Fruit fly (Drosophila melanogaster) whole organism, prepupa: ENCODE results near the gene CG2924.

Experiments
- Blimp-1 ChIP-seq: fragments of 200-800 bp; sonication (Bioruptor generic); optimal IDR thresholded peaks from 3 replicates; lab custom pipeline; 2017; ENCODE audit warnings: missing biosample characterization, missing genetic modification characterization, mild to moderate bottlenecking, moderate library complexity, missing genetic modification reagents
- CG11294 ChIP-seq: fragments of 200-800 bp; sonication (Bioruptor generic); IDR thresholded peaks from 2 replicates; pipeline ENCODE4 v1.3.6; 2022; ENCODE audit warnings: missing biosample characterization, missing genetic modification characterization
- CG11762 ChIP-seq: fragments of 200-800 bp; sonication (Bioruptor generic); optimal IDR thresholded peaks from 3 replicates; lab custom pipeline; 2016; ENCODE audit warnings: missing biosample characterization, missing genetic modification characterization; ENCODE audit not compliant: insufficient read depth
- CG15336 ChIP-seq: fragments of 200-800 bp; sonication (Bioruptor generic); IDR thresholded peaks from 2 replicates; pipeline ENCODE4 v1.3.6; 2022; ENCODE audit warnings: missing biosample characterization, missing genetic modification characterization
- CG1621 ChIP-seq: fragments of 200-800 bp; sonication (Bioruptor generic); optimal IDR thresholded peaks from 3 replicates; lab custom pipeline; 2018; ENCODE audit warnings: missing biosample characterization, mild to moderate bottlenecking, missing genetic modification characterization
- CG16779 ChIP-seq: fragments of 200-800 bp; sonication (Bioruptor generic); optimal IDR thresholded peaks from 3 replicates; lab custom pipeline; 2017; ENCODE audit warnings: missing biosample characterization, mild to moderate bottlenecking, missing genetic modification characterization
- CG3032 ChIP-seq: fragments of 200-800 bp; optimal IDR thresholded peaks from 2 replicates; lab custom pipeline; 2019; ENCODE audit warnings: missing biosample characterization, mild to moderate bottlenecking, missing genetic modification characterization, moderate library complexity
- CG31627 ChIP-seq: fragments of 200-800 bp; sonication (Bioruptor generic); optimal IDR thresholded peaks from 3 replicates; lab custom pipeline; 2016; ENCODE audit warnings: missing biosample characterization, missing genetic modification characterization
- CG32006 ChIP-seq: fragments of 200-800 bp; sonication (Bioruptor generic); optimal IDR thresholded peaks from 3 replicates; lab custom pipeline; 2017; ENCODE audit warnings: missing biosample characterization, mild to moderate bottlenecking, missing genetic modification characterization
- CG34406 ChIP-seq: fragments of 200-800 bp; sonication (Bioruptor generic); optimal IDR thresholded peaks from 3 replicates; lab custom pipeline; 2016; ENCODE audit warnings: missing biosample characterization, missing genetic modification characterization
- CG3919 ChIP-seq: fragments of 200-800 bp; sonication (Bioruptor generic); optimal IDR thresholded peaks from 3 replicates; lab custom pipeline; 2016; ENCODE audit warnings: missing biosample characterization, missing genetic modification characterization
- CG4318 ChIP-seq: fragments of 200-800 bp; sonication (Bioruptor generic); optimal IDR thresholded peaks from 3 replicates; lab custom pipeline; 2017; ENCODE audit warnings: missing biosample characterization, mild to moderate bottlenecking, missing genetic modification characterization
- CG6163 ChIP-seq: fragments of 200-800 bp; sonication (Bioruptor generic); IDR thresholded peaks from 3 replicates; pipeline ENCODE4 v1.3.6; 2022; ENCODE audit warnings: missing biosample characterization, missing genetic modification characterization
- CG6276 ChIP-seq: fragments of 200-800 bp; sonication (Bioruptor generic); optimal IDR thresholded peaks from 2 replicates; lab custom pipeline; 2017; ENCODE audit warnings: missing biosample characterization, mild to moderate bottlenecking, missing genetic modification characterization
- CG6792 ChIP-seq: fragments of 200-800 bp; sonication (Bioruptor generic); optimal IDR thresholded peaks from 3 replicates; lab custom pipeline; 2016; ENCODE audit warnings: missing biosample characterization, missing genetic modification characterization
- CG6808 ChIP-seq: fragments of 200-800 bp; sonication (Bioruptor generic); optimal IDR thresholded peaks from 3 replicates; lab custom pipeline; 2017; ENCODE audit warnings: missing biosample characterization, missing genetic modification characterization, mild to moderate bottlenecking, moderate library complexity, missing genetic modification reagents
- CG6854 ChIP-seq: fragments of 200-800 bp; sonication (Bioruptor generic); optimal IDR thresholded peaks from 2 replicates; lab custom pipeline; 2017; ENCODE audit warnings: missing biosample characterization, mild to moderate bottlenecking, missing genetic modification characterization
- CG7368 ChIP-seq: fragments of 200-800 bp; sonication (Bioruptor generic); optimal IDR thresholded peaks from 3 replicates; lab custom pipeline; 2016; ENCODE audit warnings: missing biosample characterization, missing genetic modification characterization
- CG8119 ChIP-seq: fragments of 200-800 bp; sonication (Bioruptor generic); IDR thresholded peaks from 3 replicates; pipeline ENCODE4 v1.3.6; 2022; ENCODE audit warnings: missing biosample characterization, missing genetic modification characterization
- CG8319 ChIP-seq: fragments of 200-800 bp; sonication (Bioruptor generic); optimal IDR thresholded peaks from 3 replicates; lab custom pipeline; 2016; ENCODE audit warnings: missing biosample characterization, missing genetic modification characterization
- CG8632 ChIP-seq: fragments of 200-800 bp; sonication (Bioruptor generic); optimal IDR thresholded peaks from 3 replicates; lab custom pipeline; 2016; ENCODE audit warnings: missing biosample characterization, missing genetic modification characterization
- CG9139 ChIP-seq: fragments of 200-800 bp; sonication (Bioruptor generic); optimal IDR thresholded peaks from 3 replicates; lab custom pipeline; 2017; ENCODE audit warnings: missing biosample characterization, mild to moderate bottlenecking, missing genetic modification characterization
- Eip75B ChIP-seq: fragments of 200-800 bp; sonication (Bioruptor generic); optimal IDR thresholded peaks from 3 replicates; lab custom pipeline; 2016; ENCODE audit warnings: missing biosample characterization, missing genetic modification characterization
- Eip78C ChIP-seq: fragments of 200-800 bp; sonication (Bioruptor generic); peaks from one replicate; lab custom pipeline; 2016; ENCODE audit warnings: missing biosample characterization, missing genetic modification characterization
- Eip93F ChIP-seq: fragments of 200-800 bp; sonication (Bioruptor generic); optimal IDR thresholded peaks from 2 replicates; lab custom pipeline; 2016; ENCODE audit warnings: missing biosample characterization, mild to moderate bottlenecking, missing genetic modification characterization
- Ets21C ChIP-seq: fragments of 200-800 bp; sonication (Bioruptor generic); optimal IDR thresholded peaks from 3 replicates; lab custom pipeline; 2016; ENCODE audit warnings: missing biosample characterization, missing genetic modification characterization
- Ets96B ChIP-seq: fragments of 200-800 bp; optimal IDR thresholded peaks from 2 replicates; lab custom pipeline; 2019; ENCODE audit warnings: missing biosample characterization, mild to moderate bottlenecking, missing genetic modification characterization, moderate library complexity
- Hr39 ChIP-seq: fragments of 200-800 bp; sonication (Bioruptor generic); optimal IDR thresholded peaks from 2 replicates; lab custom pipeline; 2016; ENCODE audit warnings: missing biosample characterization, missing genetic modification characterization
- Hr4 ChIP-seq: fragments of 200-800 bp; sonication (Bioruptor generic); optimal IDR thresholded peaks from 3 replicates; lab custom pipeline; 2016; ENCODE audit warnings: missing biosample characterization, missing genetic modification characterization
- Lpt ChIP-seq: fragments of 200-800 bp; sonication (Bioruptor generic); optimal IDR thresholded peaks from 3 replicates; lab custom pipeline; 2016; ENCODE audit warnings: missing biosample characterization, missing genetic modification characterization
- Met ChIP-seq: fragments of 200-800 bp; sonication (Bioruptor generic); optimal IDR thresholded peaks from 3 replicates; lab custom pipeline; 2016; ENCODE audit warnings: missing biosample characterization, missing genetic modification characterization
- OdsH ChIP-seq: fragments of 200-800 bp; sonication (Bioruptor generic); optimal IDR thresholded peaks from 3 replicates; lab custom pipeline; 2016; ENCODE audit warnings: missing biosample characterization, missing genetic modification characterization
- Smox ChIP-seq: fragments of 200-800 bp; sonication (Bioruptor generic); optimal IDR thresholded peaks from 3 replicates; lab custom pipeline; 2016; ENCODE audit warnings: missing biosample characterization, missing genetic modification characterization
- Sox102F ChIP-seq: fragments of 200-800 bp; sonication (Bioruptor generic); optimal IDR thresholded peaks from 2 replicates; lab custom pipeline; 2016; ENCODE audit warnings: missing biosample characterization, mild to moderate bottlenecking, missing genetic modification characterization
- Sox14 ChIP-seq: fragments of 200-800 bp; sonication (Bioruptor generic); optimal IDR thresholded peaks from 3 replicates; lab custom pipeline; 2016; ENCODE audit warnings: missing biosample characterization, missing genetic modification characterization
- Sox15 ChIP-seq: fragments of 200-800 bp; sonication (Bioruptor generic); optimal IDR thresholded peaks from 3 replicates; lab custom pipeline; 2016; ENCODE audit warnings: missing biosample characterization, missing genetic modification characterization
- achi ChIP-seq: fragments of 200-800 bp; sonication (Bioruptor generic); optimal IDR thresholded peaks from 3 replicates; lab custom pipeline; 2016; ENCODE audit warnings: missing biosample characterization, missing genetic modification characterization
- acj6 ChIP-seq: fragments of 200-800 bp; sonication (Bioruptor generic); optimal IDR thresholded peaks from 3 replicates; lab custom pipeline; 2016; ENCODE audit warnings: missing biosample characterization, missing genetic modification characterization
- cyc ChIP-seq: fragments of 200-800 bp; sonication (Bioruptor generic); optimal IDR thresholded peaks from 3 replicates; lab custom pipeline; 2016; ENCODE audit warnings: missing biosample characterization, missing genetic modification characterization
- dsx ChIP-seq: fragments of 200-800 bp; optimal IDR thresholded peaks from 3 replicates; lab custom pipeline; 2019; ENCODE audit warnings: missing biosample characterization, mild to moderate bottlenecking, missing genetic modification characterization, moderate library complexity; ENCODE audit not compliant: poor library complexity, severe bottlenecking
- eg ChIP-seq: fragments of 200-800 bp; sonication (Bioruptor generic); IDR thresholded peaks from 3 replicates; pipeline ENCODE4 v1.3.6; 2022; ENCODE audit warnings: missing biosample characterization, missing genetic modification characterization
- fd59A ChIP-seq: fragments of 200-800 bp; sonication (Bioruptor generic); optimal IDR thresholded peaks from 2 replicates; lab custom pipeline; 2017; ENCODE audit warnings: missing biosample characterization, mild to moderate bottlenecking, missing genetic modification characterization, missing genetic modification reagents
- fd85E ChIP-seq: fragments of 200-800 bp; sonication (Bioruptor generic); optimal IDR thresholded peaks from 3 replicates; lab custom pipeline; 2016; ENCODE audit warnings: missing biosample characterization, missing genetic modification characterization
- fkh ChIP-seq: fragments of 200-800 bp; sonication (Bioruptor generic); optimal IDR thresholded peaks from 3 replicates; lab custom pipeline; 2017; ENCODE audit warnings: missing biosample characterization, mild to moderate bottlenecking, missing genetic modification characterization, moderate library complexity
- lz ChIP-seq: fragments of 200-800 bp; sonication (Bioruptor generic); optimal IDR thresholded peaks from 3 replicates; lab custom pipeline; 2016; ENCODE audit warnings: missing biosample characterization, missing genetic modification characterization
- net ChIP-seq: fragments of 200-800 bp; sonication (Bioruptor generic); optimal IDR thresholded peaks from 3 replicates; lab custom pipeline; 2016; ENCODE audit warnings: missing biosample characterization, missing genetic modification characterization
- salr ChIP-seq, 2 experiments: fragments of 200-800 bp; sonication (Bioruptor generic); optimal IDR thresholded peaks; 3 replicates each; lab custom pipeline; 2016 to 2018; ENCODE audit warnings: missing biosample characterization in 2 of 2, missing genetic modification characterization in 2 of 2, mild to moderate bottlenecking in 1 of 2
- spab ChIP-seq: fragments of 200-800 bp; sonication (Bioruptor generic); optimal IDR thresholded peaks from 2 replicates; lab custom pipeline; 2017; ENCODE audit warnings: missing biosample characterization, mild to moderate bottlenecking, missing genetic modification characterization, missing genetic modification reagents
- ss ChIP-seq, 2 experiments: fragments of 200-800 bp; sonication (Bioruptor generic); optimal IDR thresholded peaks; 2 replicates in 1 of 2; 3 replicates in 1 of 2; lab custom pipeline; 2017 to 2018; ENCODE audit warnings: mild to moderate bottlenecking in 2 of 2, missing biosample characterization in 2 of 2, missing genetic modification characterization in 2 of 2, moderate library complexity in 1 of 2
- svp ChIP-seq: fragments of 200-800 bp; sonication (Bioruptor generic); peaks from one replicate; lab custom pipeline; 2016; ENCODE audit warnings: missing biosample characterization, missing genetic modification characterization
- topi ChIP-seq: fragments of 200-800 bp; sonication (Bioruptor generic); optimal IDR thresholded peaks from 3 replicates; lab custom pipeline; 2016; ENCODE audit warnings: missing biosample characterization, missing genetic modification characterization
- vri ChIP-seq: fragments of 200-800 bp; sonication (Bioruptor generic); optimal IDR thresholded peaks from 3 replicates; lab custom pipeline; 2016; ENCODE audit warnings: missing biosample characterization, mild to moderate bottlenecking, missing genetic modification characterization

CG2924 gene

dm6 chrX:2258602-2259233 lies 11.8 kb downstream of the CG2924 start:
- TF ChIP-seq svp (GFP tag; lab: Kevin White, UChicago) (no peak), eg (GFP tag; lab: Robert Waterston, UW) (no peak), CG6792 (GFP tag; lab: Kevin White, UChicago) (no peak), CG8119 (GFP tag; lab: Robert Waterston, UW) (0 out of 3 replicates have a peak, but pooled peaks have one; percentile 39), Sox15 (no peak), fkh (no peak), CG8632 (GFP tag; lab: Kevin White, UChicago) (no peak), CG8319 (GFP tag; lab: Kevin White, UChicago) (no peak), Sox14 (GFP tag; lab: Kevin White, UChicago) (no peak), topi (GFP tag; lab: Kevin White, UChicago) (no peak), CG3032 (tag; lab: Kevin White, UChicago) (no peak), CG11762 (GFP tag; lab: Kevin White, UChicago) (no peak), CG34406 (no peak), ss (GFP tag; optimal IDR thresholded peaks at IDR 0.05; lab: Kevin White, UChicago) (peak in 1 of 2 experiments; percentile 39), acj6 (GFP tag; lab: Kevin White, UChicago) (no peak), OdsH (GFP tag; lab: Kevin White, UChicago) (no peak), Ets21C (GFP tag; lab: Kevin White, UChicago) (no peak), net (GFP tag; lab: Kevin White, UChicago) (no peak), CG32006 (GFP tag; lab: Kevin White, UChicago) (peak; percentile 43), Eip93F (GFP tag; lab: Kevin White, UChicago) (no peak), Hr4 (GFP tag; lab: Kevin White, UChicago) (peak; percentile 19), CG11294 (GFP tag; lab: Robert Waterston, UW) (no peak), Lpt (GFP tag; lab: Kevin White, UChicago) (no peak), dsx (GFP tag; lab: Kevin White, UChicago) (no peak), CG4318 (GFP tag; lab: Kevin White, UChicago) (no peak), Eip75B (GFP tag; lab: Kevin White, UChicago) (no peak), CG6276 (GFP tag; lab: Kevin White, UChicago) (peak; percentile 30), CG3919 (GFP tag; lab: Kevin White, UChicago) (peak; percentile 9), lz (GFP tag; lab: Kevin White, UChicago) (no peak), Met (GFP tag; lab: Kevin White, UChicago) (no peak), Sox102F (GFP tag; lab: Kevin White, UChicago) (no peak), salr (GFP tag; optimal IDR thresholded peaks at IDR 0.05; lab: Kevin White, UChicago) (no peak), CG31627 (GFP tag; lab: Kevin White, UChicago) (no peak), vri (GFP tag; lab: Kevin White, UChicago) (no peak), Hr39 (GFP tag; lab: Kevin White, UChicago) (no peak), fd59A (GFP tag; lab: Kevin White, UChicago) (peak; percentile 9), cyc (GFP tag; lab: Kevin White, UChicago) (no peak), spab (GFP tag; lab: Kevin White, UChicago) (no peak), CG15336 (GFP tag; lab: Robert Waterston, UW) (peak; percentile 50; the same call in 1 of the 2 replicates), achi (GFP tag; lab: Kevin White, UChicago) (peak; percentile 30), Smox (no peak), CG6163 (GFP tag; lab: Robert Waterston, UW) (no peak), CG9139 (GFP tag; lab: Kevin White, UChicago) (peak; percentile 11), fd85E (GFP tag; lab: Kevin White, UChicago) (no peak), Blimp-1 (GFP tag; lab: Kevin White, UChicago) (no peak), Eip78C (GFP tag; lab: Kevin White, UChicago) (peak; percentile 61), CG1621 (tag; lab: Kevin White, UChicago) (no peak), CG7368 (GFP tag; lab: Kevin White, UChicago) (peak; percentile 15), CG6808 (peak; percentile 20), Ets96B (tag; lab: Kevin White, UChicago) (peak; percentile 6), CG16779 (no peak), CG6854 (GFP tag; lab: Kevin White, UChicago) (no peak)
